Worm (Caenorhabditis elegans) whole organism, midembryonic: ENCODE data around the gene zipt-3.
A peak's percentile ranks its signal among the peaks of the same experiment; 100 is the strongest.

Experiments used
- T22C8.4 ChIP-seq: fragments of 200-800 bp; sonication (Bioruptor generic); IDR thresholded peaks from 2 replicates; pipeline ENCODE4 v1.3.6; 2022; ENCODE audit warnings: missing genetic modification characterization, missing compliant biosample characterization
- cog-1 ChIP-seq: sonication (generic microtip); optimal IDR thresholded peaks from 2 replicates; lab custom pipeline; 2016; ENCODE audit warnings: missing genetic modification characterization, missing compliant biosample characterization
- flt-1 ChIP-seq: fragments of 200-800 bp; sonication (Bioruptor generic); IDR thresholded peaks from 2 replicates; pipeline ENCODE4 v1.3.6; 2022; ENCODE audit warnings: missing genetic modification characterization, missing compliant biosample characterization
- klf-2 ChIP-seq: fragments of 200-800 bp; sonication (Bioruptor generic); conservative IDR thresholded peaks from 2 replicates; pipeline ENCODE4 v1.3.6; 2022; ENCODE audit warnings: missing genetic modification reagents, missing genetic modification characterization, missing compliant biosample characterization
- med-1 ChIP-seq: sonication (generic microtip); optimal IDR thresholded peaks from 2 replicates; lab custom pipeline; 2017; ENCODE audit warnings: missing genetic modification characterization, mild to moderate bottlenecking, missing compliant biosample characterization, antibody characterized with exemption, missing genetic modification reagents; ENCODE audit not compliant: insufficient read depth
- ref-1 ChIP-seq: fragments of 200-800 bp; sonication (Bioruptor generic); conservative IDR thresholded peaks from 2 replicates; pipeline ENCODE4 v1.3.6; 2022; ENCODE audit warnings: missing genetic modification reagents, missing genetic modification characterization, missing compliant biosample characterization
- tab-1 ChIP-seq: fragments of 200-800 bp; sonication (Bioruptor generic); IDR thresholded peaks from 2 replicates; pipeline ENCODE4 v1.3.6; 2022; ENCODE audit warnings: missing genetic modification characterization, missing compliant biosample characterization
- ztf-23 ChIP-seq: fragments of 200-800 bp; sonication (Bioruptor generic); IDR thresholded peaks from 2 replicates; pipeline ENCODE4 v1.3.6; 2022; ENCODE audit warnings: missing genetic modification reagents, missing genetic modification characterization, missing compliant biosample characterization
- ztf-29 ChIP-seq: fragments of 200-800 bp; sonication (Bioruptor generic); IDR thresholded peaks from 2 replicates; pipeline ENCODE4 v1.3.6; 2022; ENCODE audit warnings: missing genetic modification reagents, missing genetic modification characterization, missing compliant biosample characterization

zipt-3 gene

ce11 chrII:5697338-5697737 is 20.6 kb upstream of the zipt-3 start:
- TF ChIP-seq cog-1 (tag; lab: Kevin White, UChicago) (no peak), med-1 (GFP tag; lab: Kevin White, UChicago) (no peak), T22C8.4 (GFP tag; lab: Robert Waterston, UW) (no peak), tab-1 (no peak), flt-1 (no peak), klf-2 (GFP tag; lab: Robert Waterston, UW) (no peak), ztf-23 (GFP tag; lab: Robert Waterston, UW) (no peak), ref-1 (GFP tag; lab: Robert Waterston, UW) (no peak), ztf-29 (GFP tag; lab: Robert Waterston, UW) (no peak)

- no peak for TF ChIP-seq flt-1
- TF ChIP-seq klf-2 (GFP tag; lab: Robert Waterston, UW): no peak
- no peak for TF ChIP-seq med-1 (GFP tag; lab: Kevin White, UChicago)
- no peak for TF ChIP-seq ztf-29 (GFP tag; lab: Robert Waterston, UW)
- TF ChIP-seq T22C8.4 (GFP tag; lab: Robert Waterston, UW): no peak
- no peak for TF ChIP-seq tab-1
- TF ChIP-seq ref-1 (GFP tag; lab: Robert Waterston, UW): no peak
- no peak for TF ChIP-seq ztf-23 (GFP tag; lab: Robert Waterston, UW)
- no peak for TF ChIP-seq cog-1 (tag; lab: Kevin White, UChicago)
Measured at ce11 chrII:5698254-5698653, 19.7 kb upstream of the zipt-3 start.

ce11 chrII:5698869-5699268 is 19.1 kb upstream of the zipt-3 start, which contains the start of the genes C25H3.10 and C25H3.1:
TSS of gene C25H3.10 (minus strand) at chrII:5698969.
TSS of gene C25H3.1 (plus strand) at chrII:5699071.
- TF ChIP-seq ztf-23 (GFP tag; lab: Robert Waterston, UW): no peak
- TF ChIP-seq ztf-29 (GFP tag; lab: Robert Waterston, UW): no peak

ce11 chrII:5701485-5701884 is 16.4 kb upstream of the zipt-3 start:
- TF ChIP-seq ref-1 (GFP tag; lab: Robert Waterston, UW) (no peak), flt-1 (no peak), ztf-29 (GFP tag; lab: Robert Waterston, UW) (no peak), cog-1 (tag; lab: Kevin White, UChicago) (no peak), ztf-23 (GFP tag; lab: Robert Waterston, UW) (no peak), med-1 (GFP tag; lab: Kevin White, UChicago) (no peak), klf-2 (GFP tag; lab: Robert Waterston, UW) (no peak), tab-1 (no peak)

ce11 chrII:5702611-5703192 is 15.2 kb upstream of the zipt-3 start:
- TF ChIP-seq med-1 (GFP tag; lab: Kevin White, UChicago): no peak
- no peak for TF ChIP-seq T22C8.4 (GFP tag; lab: Robert Waterston, UW)
- 0 out of 2 replicates have a peak, but pooled peaks have one; percentile 11 for TF ChIP-seq ztf-23 (GFP tag; lab: Robert Waterston, UW)

- TF ChIP-seq T22C8.4 (GFP tag; lab: Robert Waterston, UW) (no peak), cog-1 (tag; lab: Kevin White, UChicago) (no peak), flt-1 (no peak), tab-1 (no peak), ref-1 (GFP tag; lab: Robert Waterston, UW) (no peak), klf-2 (GFP tag; lab: Robert Waterston, UW) (no peak), med-1 (GFP tag; lab: Kevin White, UChicago) (no peak), ztf-23 (GFP tag; lab: Robert Waterston, UW) (no peak), ztf-29 (GFP tag; lab: Robert Waterston, UW) (no peak)
Measured at ce11 chrII:5704479-5704878, 13.5 kb upstream of the zipt-3 start.

- TF ChIP-seq ztf-29 (GFP tag; lab: Robert Waterston, UW): no peak
Measured at ce11 chrII:5707532-5707931, 10.4 kb upstream of the zipt-3 start, which contains the start of gene osta-2. TSS of gene osta-2 (plus strand) at chrII:5707691.

ce11 chrII:5708154-5708553 is 9.8 kb upstream of the zipt-3 start:
- no peak for TF ChIP-seq ref-1 (GFP tag; lab: Robert Waterston, UW)
- no peak for TF ChIP-seq ztf-23 (GFP tag; lab: Robert Waterston, UW)
- TF ChIP-seq ztf-29 (GFP tag; lab: Robert Waterston, UW): no peak
- no peak for TF ChIP-seq tab-1
- TF ChIP-seq T22C8.4 (GFP tag; lab: Robert Waterston, UW): no peak
- no peak for TF ChIP-seq flt-1
- no peak for TF ChIP-seq klf-2 (GFP tag; lab: Robert Waterston, UW)
- no peak for TF ChIP-seq cog-1 (tag; lab: Kevin White, UChicago)
- TF ChIP-seq med-1 (GFP tag; lab: Kevin White, UChicago): no peak

- no peak for TF ChIP-seq ref-1 (GFP tag; lab: Robert Waterston, UW)
- TF ChIP-seq klf-2 (GFP tag; lab: Robert Waterston, UW): no peak
- no peak for TF ChIP-seq med-1 (GFP tag; lab: Kevin White, UChicago)
- TF ChIP-seq T22C8.4 (GFP tag; lab: Robert Waterston, UW): no peak
- TF ChIP-seq tab-1: no peak
- TF ChIP-seq ztf-29 (GFP tag; lab: Robert Waterston, UW): no peak
- no peak for TF ChIP-seq cog-1 (tag; lab: Kevin White, UChicago)
- TF ChIP-seq ztf-23 (GFP tag; lab: Robert Waterston, UW): no peak
- no peak for TF ChIP-seq flt-1
Measured at ce11 chrII:5710835-5711234, 7.1 kb upstream of the zipt-3 start.

ce11 chrII:5712126-5712525 is 5.8 kb upstream of the zipt-3 start:
- no peak for TF ChIP-seq T22C8.4 (GFP tag; lab: Robert Waterston, UW)
